Worm (Caenorhabditis elegans) whole organism, L1 larva: ENCODE measurements around the gene Y15E3A.4.

Source experiments
- blmp-1 ChIP-seq: fragments of 150-350 bp; optimal IDR thresholded peaks from 2 replicates; lab custom pipeline; 2014; ENCODE audit warnings: missing biosample characterization, missing genetic modification characterization
- elt-2 ChIP-seq: sonication (generic microtip); optimal IDR thresholded peaks from 2 replicates; lab custom pipeline; 2016; ENCODE audit warnings: missing genetic modification characterization, mild to moderate bottlenecking, inconsistent platforms, missing compliant biosample characterization, missing genetic modification reagents
- hpl-2 ChIP-seq: fragments of 150-350 bp; optimal IDR thresholded peaks from 2 replicates; lab custom pipeline; 2014; ENCODE audit warnings: missing biosample characterization, missing genetic modification reagents, missing genetic modification characterization
- jun-1 ChIP-seq: fragments of 150-350 bp; optimal IDR thresholded peaks from 2 replicates; lab custom pipeline; 2014; ENCODE audit warnings: missing biosample characterization, missing genetic modification reagents, missing genetic modification characterization
- nhr-12 ChIP-seq: sonication (generic microtip); optimal IDR thresholded peaks from 2 replicates; lab custom pipeline; 2017; ENCODE audit warnings: missing biosample characterization, missing genetic modification characterization
- nhr-77 ChIP-seq: fragments of 150-350 bp; optimal IDR thresholded peaks from 2 replicates; lab custom pipeline; 2014; ENCODE audit warnings: missing biosample characterization, missing genetic modification characterization
- pqm-1 ChIP-seq: sonication (generic microtip); optimal IDR thresholded peaks from 3 replicates; lab custom pipeline; 2017; ENCODE audit warnings: missing biosample characterization, missing genetic modification characterization
- skn-1 ChIP-seq: fragments of 150-350 bp; optimal IDR thresholded peaks from 2 replicates; lab custom pipeline; 2014; ENCODE audit warnings: missing biosample characterization, missing genetic modification characterization
- snpc-4 ChIP-seq: fragments of 150-350 bp; optimal IDR thresholded peaks from 2 replicates; lab custom pipeline; 2014; ENCODE audit warnings: missing biosample characterization, missing genetic modification characterization
- tlp-1 ChIP-seq: fragments of 150-350 bp; optimal IDR thresholded peaks from 2 replicates; lab custom pipeline; 2014; ENCODE audit warnings: missing biosample characterization, missing genetic modification characterization
- zag-1 ChIP-seq: fragments of 150-350 bp; optimal IDR thresholded peaks from 2 replicates; lab custom pipeline; 2014; ENCODE audit warnings: missing biosample characterization, missing genetic modification characterization
- ztf-11 ChIP-seq, 2 experiments: sonication (generic microtip); optimal IDR thresholded peaks; 2 replicates each; lab custom pipeline; 2016 to 2017; ENCODE audit warnings: missing genetic modification characterization in 2 of 2, missing biosample characterization in 1 of 2, missing compliant biosample characterization in 1 of 2

DNA sequence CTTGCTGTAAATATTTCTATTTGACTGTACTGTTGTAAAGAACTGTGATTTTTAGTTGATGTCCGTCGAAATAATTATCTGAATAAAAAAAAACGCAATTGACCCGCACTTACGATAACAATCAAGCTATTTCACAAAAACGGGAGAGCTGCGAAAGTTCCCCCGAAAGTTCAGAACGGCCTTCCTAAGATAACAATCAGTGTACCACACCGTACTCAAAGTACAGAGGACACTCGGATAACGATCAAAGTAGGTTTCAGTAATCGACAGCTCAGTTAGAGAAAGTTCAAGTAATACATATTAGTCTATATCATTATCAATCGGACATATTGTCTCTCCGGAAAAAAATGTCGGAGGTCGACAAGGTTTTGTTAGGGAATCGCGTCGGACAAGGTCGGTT is 19.8 kb upstream of the Y15E3A.4 start:
- TF ChIP-seq pqm-1 (tag; lab: Kevin White, UChicago) (no peak), ztf-11 (tag; optimal IDR thresholded peaks at IDR 0.05; lab: Kevin White, UChicago) (no peak), tlp-1 (tag; lab: Kevin White, UChicago) (no peak), nhr-12 (tag; lab: Kevin White, UChicago) (no peak), jun-1 (tag; lab: Kevin White, UChicago) (no peak), blmp-1 (no peak), skn-1 (tag; lab: Kevin White, UChicago) (no peak), elt-2 (no peak), nhr-77 (tag; lab: Kevin White, UChicago) (no peak), hpl-2 (GFP tag; lab: Kevin White, UChicago) (no peak), zag-1 (tag; lab: Kevin White, UChicago) (no peak), snpc-4 (no peak)
